Fruit fly (Drosophila melanogaster) whole organism, adult: ENCODE results near the gene Ada1-2.

ENCODE experiments used
- CG11617 ChIP-seq: fragments of 200-800 bp; sonication (Bioruptor generic); optimal IDR thresholded peaks from 2 replicates; lab custom pipeline; 2017; ENCODE audit warnings: mild to moderate bottlenecking, missing biosample characterization, missing genetic modification reagents, missing genetic modification characterization
- CG12768 ChIP-seq: fragments of 200-800 bp; sonication (Bioruptor generic); optimal IDR thresholded peaks from 2 replicates; lab custom pipeline; 2017; ENCODE audit warnings: missing biosample characterization, missing genetic modification characterization, mild to moderate bottlenecking, moderate library complexity, missing genetic modification reagents
- CG14711 ChIP-seq: fragments of 200-800 bp; sonication (Bioruptor generic); optimal IDR thresholded peaks from 2 replicates; lab custom pipeline; 2018; ENCODE audit warnings: missing biosample characterization, mild to moderate bottlenecking, missing genetic modification characterization, moderate library complexity
- CG1620 ChIP-seq: fragments of 200-800 bp; sonication (Bioruptor generic); optimal IDR thresholded peaks from 2 replicates; lab custom pipeline; 2016; ENCODE audit warnings: missing biosample characterization, missing genetic modification characterization
- CG33017 ChIP-seq: fragments of 200-800 bp; sonication (Bioruptor generic); optimal IDR thresholded peaks from 2 replicates; lab custom pipeline; 2018; ENCODE audit warnings: missing biosample characterization, mild to moderate bottlenecking, missing genetic modification characterization, moderate library complexity
- CG5204 ChIP-seq: fragments of 200-800 bp; sonication (Bioruptor generic); optimal IDR thresholded peaks from 2 replicates; lab custom pipeline; 2016; ENCODE audit warnings: missing biosample characterization, missing genetic modification characterization
- CG7045 ChIP-seq: fragments of 200-800 bp; sonication (Bioruptor generic); optimal IDR thresholded peaks from 2 replicates; lab custom pipeline; 2017; ENCODE audit warnings: missing biosample characterization, mild to moderate bottlenecking, missing genetic modification characterization
- CG7101 ChIP-seq: fragments of 200-800 bp; sonication (Bioruptor generic); optimal IDR thresholded peaks from 2 replicates; lab custom pipeline; 2018; ENCODE audit warnings: missing biosample characterization, mild to moderate bottlenecking, missing genetic modification characterization, moderate library complexity
- Clk ChIP-seq: fragments of 200-800 bp; sonication (Bioruptor generic); optimal IDR thresholded peaks from 2 replicates; lab custom pipeline; 2017; ENCODE audit warnings: missing biosample characterization, missing genetic modification characterization
- Crg-1 ChIP-seq: fragments of 200-800 bp; sonication (Bioruptor generic); optimal IDR thresholded peaks from 2 replicates; lab custom pipeline; 2016; ENCODE audit warnings: missing biosample characterization, missing genetic modification characterization
- Hr96 ChIP-seq: fragments of 200-800 bp; sonication (Bioruptor generic); optimal IDR thresholded peaks from 2 replicates; lab custom pipeline; 2016; ENCODE audit warnings: missing biosample characterization, missing genetic modification characterization
- Mnt ChIP-seq: fragments of 200-800 bp; sonication (Bioruptor generic); optimal IDR thresholded peaks from 2 replicates; lab custom pipeline; 2016; ENCODE audit warnings: missing biosample characterization, mild to moderate bottlenecking, missing genetic modification characterization
- bab1 ChIP-seq: fragments of 200-800 bp; sonication (Bioruptor generic); optimal IDR thresholded peaks from 3 replicates; lab custom pipeline; 2019; ENCODE audit warnings: missing biosample characterization, mild to moderate bottlenecking, missing genetic modification characterization, moderate library complexity
- cic ChIP-seq: fragments of 200-800 bp; sonication (Bioruptor generic); optimal IDR thresholded peaks from 2 replicates; lab custom pipeline; 2017; ENCODE audit warnings: missing biosample characterization, mild to moderate bottlenecking, missing genetic modification characterization, moderate library complexity
- cnc ChIP-seq, 2 experiments: fragments of >200 bp; optimal IDR thresholded peaks; 2 replicates each; lab custom pipeline; 2017
- kay ChIP-seq: fragments of 200-800 bp; sonication (Bioruptor generic); peaks from one replicate; lab custom pipeline; 2016; ENCODE audit warnings: missing biosample characterization, missing genetic modification characterization, borderline replicate concordance
- ovo ChIP-seq: fragments of 200-800 bp; sonication (Bioruptor generic); optimal IDR thresholded peaks from 2 replicates; lab custom pipeline; 2016; ENCODE audit warnings: missing biosample characterization, missing genetic modification characterization
- pad ChIP-seq: fragments of 200-800 bp; sonication (Bioruptor generic); optimal IDR thresholded peaks from 3 replicates; lab custom pipeline; 2017; ENCODE audit warnings: missing biosample characterization, missing genetic modification characterization, mild to moderate bottlenecking, moderate library complexity, missing genetic modification reagents
- tj ChIP-seq: fragments of 200-800 bp; sonication (Bioruptor generic); optimal IDR thresholded peaks from 3 replicates; lab custom pipeline; 2017; ENCODE audit warnings: missing biosample characterization, mild to moderate bottlenecking, missing genetic modification characterization, moderate library complexity
- toe ChIP-seq: fragments of 200-800 bp; sonication (Bioruptor generic); optimal IDR thresholded peaks from 2 replicates; lab custom pipeline; 2016; ENCODE audit warnings: missing biosample characterization, missing genetic modification characterization

Ada1-2 gene

DNA sequence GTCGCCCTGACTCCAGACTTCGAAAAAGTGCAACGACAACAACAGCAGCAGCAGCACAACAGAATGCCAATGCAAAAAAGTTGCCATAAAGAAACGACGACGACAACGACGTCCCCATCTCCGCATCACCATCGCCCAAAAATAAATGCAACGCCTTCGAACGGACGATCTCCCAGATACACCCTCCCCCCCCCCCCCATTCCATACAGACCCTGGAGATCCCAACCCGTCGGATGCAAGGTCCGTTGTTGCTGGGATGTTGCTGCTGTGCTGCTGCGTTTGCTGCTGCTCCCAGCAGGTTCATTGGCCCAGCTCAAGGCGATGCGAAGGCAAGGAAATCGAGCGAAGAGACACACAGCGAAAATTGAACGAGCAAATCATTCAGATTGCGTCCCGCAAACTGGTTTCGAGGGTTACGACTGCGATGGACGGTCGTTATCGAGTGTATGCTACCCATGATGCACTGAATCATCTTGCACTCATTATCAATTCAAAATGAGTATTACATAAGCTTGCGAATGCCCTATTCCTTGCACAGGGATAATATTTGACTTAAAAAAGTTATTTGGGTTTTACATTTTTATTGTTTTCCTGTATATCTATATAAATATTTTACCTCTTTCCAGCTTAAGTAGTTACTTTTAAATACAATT, 21.2 kb downstream of the Ada1-2 start:
- TF ChIP-seq kay (GFP tag; lab: Kevin White, UChicago) (no peak), CG1620 (no peak), Crg-1 (no peak), CG5204 (no peak)

DNA sequence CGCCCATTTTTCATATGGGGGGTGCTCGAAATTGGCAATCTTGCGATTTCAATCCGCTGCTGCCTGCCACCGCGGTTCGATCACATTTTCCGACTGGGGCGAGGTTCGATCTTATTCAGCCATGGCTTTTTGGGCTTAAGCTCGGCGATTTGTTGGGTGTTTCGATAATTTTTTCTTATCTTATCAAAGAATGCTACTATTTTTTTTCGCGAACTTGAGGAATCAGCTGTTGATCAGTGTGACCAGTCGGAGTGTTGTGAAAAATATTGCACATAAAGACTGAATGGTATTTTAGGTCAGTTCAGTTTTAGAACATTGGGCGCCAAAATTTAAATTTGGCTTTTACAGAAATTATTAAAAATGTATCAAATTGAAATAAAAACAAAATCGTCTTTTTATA, 28.0 kb downstream of the Ada1-2 start, which contains the start of gene Wdr81:
Gene Wdr81 (minus strand): TSS at position 226 of the 400 bp plus-strand sequence.
- peak; percentile 56 for TF ChIP-seq bab1 (GFP tag; lab: Kevin White, UChicago)
- no peak for TF ChIP-seq Hr96

DNA sequence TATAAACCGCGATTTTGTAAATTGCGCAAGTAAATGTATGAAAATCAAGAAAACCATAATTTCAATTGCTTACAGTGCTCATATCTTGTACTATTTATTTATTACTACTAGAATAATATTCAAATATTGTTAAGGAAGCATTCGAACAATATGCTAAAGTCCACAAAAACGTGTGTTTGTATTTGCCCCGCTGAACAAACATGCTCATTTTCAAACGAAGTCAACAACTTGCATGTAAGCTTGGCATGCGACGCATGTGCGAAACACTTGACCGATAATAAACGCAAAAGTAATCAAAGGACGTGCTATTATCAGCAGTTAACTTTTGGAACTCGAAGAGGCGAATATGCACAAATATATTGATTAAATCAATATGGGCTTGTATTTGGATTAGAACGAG, 28.5 kb downstream of the Ada1-2 start:
- peak; percentile 79 for TF ChIP-seq CG7101 (tag; lab: Kevin White, UChicago)
- TF ChIP-seq cic (GFP tag; lab: Kevin White, UChicago): peak; percentile 1
- peak; percentile 77 for TF ChIP-seq Crg-1
- TF ChIP-seq CG33017 (tag; lab: Kevin White, UChicago): peak; percentile 8
- peak; percentile 66 for TF ChIP-seq ovo
- TF ChIP-seq CG11617 (GFP tag; lab: Kevin White, UChicago): peak; percentile 58
- peak; percentile 22 for TF ChIP-seq CG7045 (GFP tag; lab: Kevin White, UChicago)
- TF ChIP-seq tj (GFP tag; lab: Kevin White, UChicago): no peak
- no peak for TF ChIP-seq Hr96
- no peak for TF ChIP-seq cnc (optimal IDR thresholded peaks at IDR 0.05; lab: Kevin White, UChicago)
- TF ChIP-seq kay (GFP tag; lab: Kevin White, UChicago): peak; percentile 63
- peak; percentile 63 for TF ChIP-seq Mnt (GFP tag; lab: Kevin White, UChicago)
- TF ChIP-seq CG1620: peak; percentile 38

DNA sequence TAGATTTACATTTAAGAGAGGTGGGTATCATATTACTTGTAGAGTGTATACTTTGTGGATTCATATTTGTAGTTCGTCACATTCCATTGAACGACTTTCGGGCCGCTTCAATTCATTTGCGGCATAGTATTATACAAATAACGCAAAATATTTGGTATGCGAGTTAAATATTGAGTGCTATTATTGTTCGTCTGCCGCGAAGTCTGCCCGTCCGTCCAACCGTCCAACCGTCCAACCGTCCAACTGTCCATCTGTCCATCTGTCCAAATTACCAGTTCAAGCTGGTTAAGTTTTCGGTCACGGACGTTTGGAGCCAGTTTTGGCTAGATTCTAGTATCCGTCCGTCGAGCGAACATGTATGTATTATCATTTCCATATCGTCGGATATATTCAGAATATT, 31.4 kb downstream of the Ada1-2 start:
- TF ChIP-seq Hr96: no peak
- no peak for TF ChIP-seq CG14711 (tag; lab: Kevin White, UChicago)
- TF ChIP-seq cic (GFP tag; lab: Kevin White, UChicago): no peak
- TF ChIP-seq Clk (GFP tag; lab: Kevin White, UChicago): no peak
- TF ChIP-seq bab1 (GFP tag; lab: Kevin White, UChicago): no peak
- no peak for TF ChIP-seq kay (GFP tag; lab: Kevin White, UChicago)

DNA sequence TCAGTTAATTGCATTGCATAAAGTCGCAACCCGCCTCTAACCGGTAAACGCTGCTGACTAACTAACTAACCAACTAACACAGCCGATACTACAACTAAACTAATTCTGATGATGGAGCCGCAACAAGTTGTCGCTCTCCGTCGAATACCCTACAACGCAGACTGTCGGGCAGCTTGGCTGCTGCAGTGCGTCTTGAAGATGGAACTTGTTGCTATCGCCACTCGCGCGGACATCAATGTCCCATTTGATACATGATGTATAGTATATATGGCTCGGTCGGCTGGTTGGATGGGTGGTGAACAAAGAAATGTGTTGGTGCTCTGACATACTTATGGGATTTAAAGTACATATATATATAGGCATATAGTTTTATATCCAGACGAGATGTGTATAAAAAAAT, 32.8 kb downstream of the Ada1-2 start:
- no peak for TF ChIP-seq CG14711 (tag; lab: Kevin White, UChicago)
- TF ChIP-seq CG33017 (tag; lab: Kevin White, UChicago): no peak
- TF ChIP-seq CG1620: no peak
- no peak for TF ChIP-seq CG7045 (GFP tag; lab: Kevin White, UChicago)
- no peak for TF ChIP-seq toe (GFP tag; lab: Kevin White, UChicago)
- TF ChIP-seq CG12768: peak; percentile 6
- TF ChIP-seq Mnt (GFP tag; lab: Kevin White, UChicago): no peak
- TF ChIP-seq Crg-1: no peak
- no peak for TF ChIP-seq bab1 (GFP tag; lab: Kevin White, UChicago)
- TF ChIP-seq cic (GFP tag; lab: Kevin White, UChicago): no peak
- peak; percentile 12 for TF ChIP-seq ovo
- TF ChIP-seq kay (GFP tag; lab: Kevin White, UChicago): peak; percentile 49
- no peak for TF ChIP-seq Clk (GFP tag; lab: Kevin White, UChicago)
- no peak for TF ChIP-seq Hr96

DNA sequence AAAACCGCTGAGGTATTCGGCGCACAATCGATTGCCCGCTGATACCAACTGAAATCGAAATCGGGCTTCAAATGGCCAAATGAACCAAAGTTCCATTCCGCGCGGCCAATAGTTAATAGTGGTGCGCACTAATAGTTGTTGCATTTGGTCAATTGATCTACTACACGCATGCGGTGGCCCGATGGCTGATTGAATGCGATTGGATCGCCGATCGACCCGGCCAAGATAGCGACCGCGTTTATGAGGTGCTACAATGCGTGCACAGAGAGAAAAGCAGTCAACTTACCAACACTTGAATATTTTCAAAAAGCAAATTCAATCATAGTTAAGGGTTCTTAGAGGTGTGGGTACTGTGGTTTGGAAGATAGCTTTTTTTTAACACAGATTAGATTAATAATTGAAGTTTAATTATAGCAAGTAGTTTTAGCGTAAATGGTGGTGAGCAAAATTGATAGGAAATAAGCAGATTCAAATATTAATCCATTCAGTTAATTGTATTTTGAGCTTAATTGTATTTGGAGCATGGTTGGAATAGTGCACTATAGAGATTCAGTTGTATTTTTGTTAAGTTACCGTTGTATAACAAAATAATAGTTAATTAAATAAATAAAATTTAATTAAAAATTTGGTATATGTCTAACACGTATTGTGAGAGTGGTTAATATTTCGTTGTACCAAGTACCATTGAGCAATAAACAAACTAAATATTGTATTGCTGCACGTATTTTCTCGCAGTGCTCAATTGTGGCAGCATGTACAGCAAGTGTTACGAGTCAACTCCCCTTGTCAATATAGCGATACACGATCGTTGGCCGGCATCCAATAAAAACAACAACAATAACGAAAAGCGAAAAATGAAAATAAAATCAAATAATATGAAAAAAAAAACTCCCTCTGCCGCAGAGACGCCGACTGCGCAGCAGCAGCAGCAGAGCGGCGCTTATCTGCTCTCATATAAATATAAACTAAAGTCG, 34.0 kb downstream of the Ada1-2 start:
- TF ChIP-seq CG1620: no peak
- TF ChIP-seq Crg-1: no peak
- no peak for TF ChIP-seq toe (GFP tag; lab: Kevin White, UChicago)
- no peak for TF ChIP-seq CG33017 (tag; lab: Kevin White, UChicago)
- no peak for TF ChIP-seq CG7045 (GFP tag; lab: Kevin White, UChicago)
- peak; percentile 46 for TF ChIP-seq CG11617 (GFP tag; lab: Kevin White, UChicago)
- TF ChIP-seq Mnt (GFP tag; lab: Kevin White, UChicago): no peak
- peak; percentile 39 for TF ChIP-seq CG5204
- TF ChIP-seq cic (GFP tag; lab: Kevin White, UChicago): peak; percentile 3
- no peak for TF ChIP-seq Clk (GFP tag; lab: Kevin White, UChicago)
- TF ChIP-seq kay (GFP tag; lab: Kevin White, UChicago): no peak
- TF ChIP-seq CG12768: no peak
- TF ChIP-seq tj (GFP tag; lab: Kevin White, UChicago): no peak

DNA sequence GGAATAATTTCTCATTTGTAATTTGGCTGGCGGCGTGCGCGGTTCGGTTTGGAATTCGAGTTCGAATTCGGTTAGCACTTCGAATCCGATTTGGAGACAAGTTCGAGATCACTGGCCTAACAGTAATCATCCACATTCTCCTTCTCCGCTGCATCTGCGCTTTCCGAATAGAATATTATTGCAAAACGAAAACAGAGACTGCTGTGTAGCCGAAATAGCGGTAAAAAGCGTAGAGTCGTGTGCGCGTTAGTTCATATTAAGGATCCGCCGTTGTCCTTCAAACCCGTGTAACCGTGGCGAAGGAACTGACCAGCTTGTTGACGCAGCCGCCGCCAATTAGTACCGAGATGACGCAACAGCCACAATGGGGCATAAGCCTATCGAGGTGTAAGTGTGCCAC, 34.7 kb downstream of the Ada1-2 start, which contains the start of gene dmGlut:
Gene dmGlut (plus strand): TSS at position 4 of the 400 bp plus-strand sequence.
- TF ChIP-seq CG5204 (no peak), Clk (GFP tag; lab: Kevin White, UChicago) (no peak), pad (GFP tag; lab: Kevin White, UChicago) (peak; percentile 93)
